Worm (Caenorhabditis elegans): Measurements from ENCODE around the gene M04B2.7.

Gene M04B2.7

DNA sequence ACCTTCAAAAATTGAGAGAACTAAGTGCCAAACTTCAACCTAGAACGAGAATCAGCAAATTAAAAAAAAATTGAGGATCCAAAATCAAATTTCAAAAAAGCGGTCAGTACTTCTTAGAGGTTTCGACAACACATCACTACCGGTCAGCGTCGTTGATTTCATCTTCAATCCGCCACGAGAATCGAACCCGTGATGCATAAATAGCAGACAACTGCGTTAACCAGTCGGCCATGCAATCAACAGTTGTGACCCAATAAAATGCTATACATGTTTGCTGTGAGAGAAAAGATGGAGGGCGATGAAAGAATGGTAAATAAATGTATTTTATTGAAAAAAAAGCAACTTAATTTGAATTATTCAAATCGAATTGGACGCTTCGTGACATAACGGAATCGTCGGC is 1.1 kb upstream of the M04B2.7 start (continued):
- TF ChIP-seq ceh-44 (GFP tag; IDR thresholded peaks at IDR 0.05), result peak; percentile 51; the same call in 1 of the 2 replicates
- no peak for TF ChIP-seq lin-15B (tag; optimal IDR thresholded peaks at IDR 0.05)
- TF ChIP-seq pqm-1 (tag; optimal IDR thresholded peaks at IDR 0.05), result peak; percentile 29
- TF ChIP-seq daf-19 (GFP tag; conservative IDR thresholded peaks at IDR 0.05), result peak; percentile 72
- TF ChIP-seq ztf-11 (tag; optimal IDR thresholded peaks at IDR 0.05), result no peak
- TF ChIP-seq zip-11 (GFP tag; IDR thresholded peaks at IDR 0.05), result 0 out of 2 replicates have a peak, but pooled peaks have one; percentile 66
- TF ChIP-seq zip-2 (tag; optimal IDR thresholded peaks at IDR 0.05), result peak; percentile 48
- TF ChIP-seq ceh-28 (tag; optimal IDR thresholded peaks at IDR 0.05), result no peak
- no peak for TF ChIP-seq egl-43 (GFP tag; IDR thresholded peaks at IDR 0.05)
- TF ChIP-seq ZK337.2 (GFP tag; IDR thresholded peaks at IDR 0.05), result peak; percentile 73; the same call in 1 of the 2 replicates
- TF ChIP-seq lir-3 (tag; optimal IDR thresholded peaks at IDR 0.05), result peak; percentile 61
- peak; percentile 77; the same call in 1 of the 2 replicates for TF ChIP-seq tra-1 (GFP tag; IDR thresholded peaks at IDR 0.05)
- 0 out of 2 replicates have a peak, but pooled peaks have one; percentile 39 for TF ChIP-seq mxl-2 (GFP tag; conservative IDR thresholded peaks at IDR 0.05)
- peak; percentile 85 for TF ChIP-seq hmg-1.1 (GFP tag; IDR thresholded peaks at IDR 0.05)
- TF ChIP-seq dpl-1 (GFP tag; optimal IDR thresholded peaks at IDR 0.05), result peak; percentile 38
- no peak for TF ChIP-seq ceh-82 (tag; optimal IDR thresholded peaks at IDR 0.05)
- TF ChIP-seq Y75B8A.6 (GFP tag; IDR thresholded peaks at IDR 0.05), result peak; percentile 56; the same call in 1 of the 2 replicates
- TF ChIP-seq daf-16 (GFP tag; optimal IDR thresholded peaks at IDR 0.05), result no peak
- peak; percentile 90 for TF ChIP-seq daf-16 (tag; optimal IDR thresholded peaks at IDR 0.05)
- no peak for TF ChIP-seq fkh-10 (GFP tag; optimal IDR thresholded peaks at IDR 0.05)
- TF ChIP-seq madf-9 (GFP tag; conservative IDR thresholded peaks at IDR 0.05), result peak; percentile 43; the same call in 1 of the 2 replicates
- no peak for TF ChIP-seq dve-1 (tag; optimal IDR thresholded peaks at IDR 0.05; ENCODE audit: insufficient read depth)
- TF ChIP-seq hlh-30 (tag; optimal IDR thresholded peaks at IDR 0.05; ENCODE audit: insufficient read depth), result peak; percentile 93
- TF ChIP-seq fos-1 (tag; optimal IDR thresholded peaks at IDR 0.05), result no peak
- TF ChIP-seq nhr-41 (GFP tag; IDR thresholded peaks at IDR 0.05), result peak; percentile 69
- peak; percentile 34 for TF ChIP-seq gei-8 (GFP tag; optimal IDR thresholded peaks at IDR 0.05)
- no peak for TF ChIP-seq nhr-48 (tag; optimal IDR thresholded peaks at IDR 0.05)
- TF ChIP-seq nhr-11 (tag; optimal IDR thresholded peaks at IDR 0.05), result peak; percentile 70
- peak; percentile 85 to 91; a peak in 2 of 4 replicates for TF ChIP-seq madf-5 (GFP tag; IDR thresholded peaks at IDR 0.05)
- TF ChIP-seq snpc-4 (tag; optimal IDR thresholded peaks at IDR 0.05), result no peak
- no peak; the same call in 1 of the 2 replicates for TF ChIP-seq F26F4.8 (GFP tag; conservative IDR thresholded peaks at IDR 0.05)
- TF ChIP-seq unc-39 (tag; optimal IDR thresholded peaks at IDR 0.05), result no peak
- peak; percentile 59 for TF ChIP-seq Y5F2A.4 (GFP tag; optimal IDR thresholded peaks at IDR 0.05)
- no peak; the same call in 1 of the 2 replicates for TF ChIP-seq T26A8.4 (GFP tag; IDR thresholded peaks at IDR 0.05)
- TF ChIP-seq spr-1 (tag; optimal IDR thresholded peaks at IDR 0.05), result peak; percentile 74
- peak in 1 of 2 experiments; percentile 53 for TF ChIP-seq mdl-1 (tag; optimal IDR thresholded peaks at IDR 0.05)
- no peak for TF ChIP-seq nhr-76 (tag; optimal IDR thresholded peaks at IDR 0.05)
- no peak for TF ChIP-seq dmd-9 (GFP tag; IDR thresholded peaks at IDR 0.05)
- no peak for TF ChIP-seq hlh-11 (tag; optimal IDR thresholded peaks at IDR 0.05)
- TF ChIP-seq ama-1 (optimal IDR thresholded peaks at IDR 0.05), result no peak
- peak; percentile 75 for TF ChIP-seq nhr-111 (GFP tag; optimal IDR thresholded peaks at IDR 0.05)
- TF ChIP-seq hif-1 (tag; optimal IDR thresholded peaks at IDR 0.05), result no peak
- no peak for TF ChIP-seq lin-1 (GFP tag; IDR thresholded peaks at IDR 0.05)
- TF ChIP-seq dmd-6 (GFP tag; IDR thresholded peaks at IDR 0.05), result peak; percentile 71
- TF ChIP-seq daf-8 (GFP tag; IDR thresholded peaks at IDR 0.05), result no peak
- peak; percentile 42 for TF ChIP-seq jun-1 (tag; optimal IDR thresholded peaks at IDR 0.05)
- TF ChIP-seq lin-13 (GFP tag; optimal IDR thresholded peaks at IDR 0.05), result peak; percentile 83
- no peak for TF ChIP-seq cey-2 (tag; optimal IDR thresholded peaks at IDR 0.05; ENCODE audit: borderline replicate concordance, insufficient read depth)
- TF ChIP-seq nhr-6 (tag; optimal IDR thresholded peaks at IDR 0.05), result peak; percentile 73
- TF ChIP-seq R02D3.7 (tag; optimal IDR thresholded peaks at IDR 0.05), result no peak
- TF ChIP-seq zag-1 (tag; optimal IDR thresholded peaks at IDR 0.05), result no peak
